Fruit fly (Drosophila melanogaster) whole organism, wandering third instar larva: Measurements from ENCODE around the gene CG33766.

Source experiments
- Abd-B ChIP-seq: fragments of >200 bp; optimal IDR thresholded peaks from 2 replicates; lab custom pipeline; 2017; ENCODE audit warnings: missing biosample characterization, missing genetic modification characterization
- CG32264 ChIP-seq: fragments of 200-800 bp; sonication (Bioruptor generic); optimal IDR thresholded peaks from 2 replicates; lab custom pipeline; 2016; ENCODE audit warnings: missing biosample characterization, missing genetic modification characterization
- CG9705 ChIP-seq: fragments of 200-800 bp; sonication (Bioruptor generic); optimal IDR thresholded peaks from 2 replicates; lab custom pipeline; 2018; ENCODE audit warnings: missing biosample characterization, mild to moderate bottlenecking, missing genetic modification characterization
- Dfd ChIP-seq: fragments of >200 bp; optimal IDR thresholded peaks from 2 replicates; lab custom pipeline; 2017; ENCODE audit warnings: missing biosample characterization, missing genetic modification characterization
- Dif ChIP-seq: fragments of 200-275, 200-300 bp; sonication (Bioruptor generic); optimal IDR thresholded peaks from 2 replicates; lab custom pipeline; 2018; ENCODE audit warnings: missing biosample characterization, missing genetic modification characterization; ENCODE audit not compliant: partially characterized antibody
- GATAd ChIP-seq: sonication (Bioruptor generic); optimal IDR thresholded peaks from 2 replicates; lab custom pipeline; 2016; ENCODE audit warnings: missing biosample characterization, missing genetic modification characterization
- HLH106 ChIP-seq: fragments of 200-800 bp; optimal IDR thresholded peaks from 3 replicates; lab custom pipeline; 2019; ENCODE audit warnings: missing biosample characterization, mild to moderate bottlenecking, missing genetic modification characterization, moderate library complexity
- Hr78 ChIP-seq: fragments of >200 bp; optimal IDR thresholded peaks from 2 replicates; lab custom pipeline; 2017; ENCODE audit warnings: missing biosample characterization, missing genetic modification characterization
- Jra ChIP-seq: sonication (Bioruptor generic); optimal IDR thresholded peaks from 2 replicates; lab custom pipeline; 2016; ENCODE audit warnings: missing biosample characterization, missing genetic modification characterization
- Mio ChIP-seq: sonication (Bioruptor generic); optimal IDR thresholded peaks from 2 replicates; lab custom pipeline; 2016; ENCODE audit warnings: missing biosample characterization, missing genetic modification characterization
- N ChIP-seq: fragments of >200 bp; optimal IDR thresholded peaks from 2 replicates; lab custom pipeline; 2018; ENCODE audit warnings: missing biosample characterization, missing external identifiers, missing genetic modification characterization
- OdsH ChIP-seq: fragments of 200-800 bp; sonication (Bioruptor generic); optimal IDR thresholded peaks from 2 replicates; lab custom pipeline; 2016; ENCODE audit warnings: missing biosample characterization, mild to moderate bottlenecking, missing genetic modification characterization
- Sp1 ChIP-seq: fragments of 200-800 bp; sonication (Bioruptor generic); optimal IDR thresholded peaks from 3 replicates; lab custom pipeline; 2019; ENCODE audit warnings: missing biosample characterization, mild to moderate bottlenecking, missing genetic modification characterization, moderate library complexity
- br ChIP-seq: fragments of 200-800 bp; sonication (Bioruptor generic); optimal IDR thresholded peaks from 2 replicates; lab custom pipeline; 2016; ENCODE audit warnings: missing biosample characterization, missing genetic modification characterization
- brk ChIP-seq: fragments of 200-800 bp; sonication (Bioruptor generic); optimal IDR thresholded peaks from 2 replicates; lab custom pipeline; 2016; ENCODE audit warnings: missing biosample characterization, mild to moderate bottlenecking, missing genetic modification characterization
- dl ChIP-seq, 2 experiments: fragments of 175-275, 200-275 bp in 1 of 2; fragments of 200-275 bp in 1 of 2; sonication (Bioruptor generic); optimal IDR thresholded peaks; lab custom pipeline; 2018; ENCODE audit warnings: mild to moderate bottlenecking in 2 of 2, missing biosample characterization in 2 of 2, missing genetic modification characterization in 2 of 2, moderate library complexity in 2 of 2; ENCODE audit not compliant: partially characterized antibody in 2 of 2, insufficient read depth in 1 of 2
- dmrt93B ChIP-seq: fragments of 200-800 bp; sonication (Bioruptor generic); optimal IDR thresholded peaks from 2 replicates; lab custom pipeline; 2018; ENCODE audit warnings: missing biosample characterization, mild to moderate bottlenecking, missing genetic modification characterization
- dsf ChIP-seq: sonication (Bioruptor generic); optimal IDR thresholded peaks from 2 replicates; lab custom pipeline; 2016; ENCODE audit warnings: missing biosample characterization, missing genetic modification characterization, borderline replicate concordance
- ey ChIP-seq: fragments of 200-800 bp; sonication (Bioruptor generic); optimal IDR thresholded peaks from 2 replicates; lab custom pipeline; 2016; ENCODE audit warnings: missing biosample characterization, missing genetic modification characterization
- foxo ChIP-seq, 2 experiments: fragments of 200-800 bp; sonication (Bioruptor generic); optimal IDR thresholded peaks; 2 replicates in 1 of 2; 3 replicates in 1 of 2; lab custom pipeline; 2016 to 2017; ENCODE audit warnings: missing biosample characterization in 2 of 2, missing genetic modification characterization in 2 of 2
- fru ChIP-seq: fragments of 200-800 bp; sonication (Bioruptor generic); optimal IDR thresholded peaks from 3 replicates; lab custom pipeline; 2016; ENCODE audit warnings: missing biosample characterization, mild to moderate bottlenecking, missing genetic modification characterization
- h ChIP-seq: fragments of 200-800 bp; sonication (Bioruptor generic); optimal IDR thresholded peaks from 3 replicates; lab custom pipeline; 2016; ENCODE audit warnings: missing biosample characterization, mild to moderate bottlenecking, missing genetic modification characterization
- psq ChIP-seq: fragments of 200-800 bp; sonication (Bioruptor generic); optimal IDR thresholded peaks from 3 replicates; lab custom pipeline; 2017; ENCODE audit warnings: missing biosample characterization, mild to moderate bottlenecking, missing genetic modification characterization, moderate library complexity
- rgr ChIP-seq: fragments of 200-800 bp; sonication (Bioruptor generic); optimal IDR thresholded peaks from 3 replicates; lab custom pipeline; 2016; ENCODE audit warnings: missing biosample characterization, mild to moderate bottlenecking, missing genetic modification characterization
- sage ChIP-seq: fragments of 200-800 bp; sonication (Bioruptor generic); optimal IDR thresholded peaks from 2 replicates; lab custom pipeline; 2016; ENCODE audit warnings: missing biosample characterization, mild to moderate bottlenecking, missing genetic modification characterization
- sv ChIP-seq: fragments of 200-800 bp; sonication (Bioruptor generic); optimal IDR thresholded peaks from 3 replicates; lab custom pipeline; 2016; ENCODE audit warnings: missing biosample characterization, missing genetic modification characterization
- tai ChIP-seq: sonication (Bioruptor generic); optimal IDR thresholded peaks from 2 replicates; lab custom pipeline; 2016; ENCODE audit warnings: missing biosample characterization, missing genetic modification characterization
- usp ChIP-seq: fragments of >200 bp; optimal IDR thresholded peaks from 2 replicates; lab custom pipeline; 2017; ENCODE audit warnings: missing biosample characterization, missing genetic modification characterization
- woc ChIP-seq: sonication (Bioruptor generic); optimal IDR thresholded peaks from 2 replicates; lab custom pipeline; 2016; ENCODE audit warnings: missing biosample characterization, mild to moderate bottlenecking, missing genetic modification characterization

Gene CG33766

DNA sequence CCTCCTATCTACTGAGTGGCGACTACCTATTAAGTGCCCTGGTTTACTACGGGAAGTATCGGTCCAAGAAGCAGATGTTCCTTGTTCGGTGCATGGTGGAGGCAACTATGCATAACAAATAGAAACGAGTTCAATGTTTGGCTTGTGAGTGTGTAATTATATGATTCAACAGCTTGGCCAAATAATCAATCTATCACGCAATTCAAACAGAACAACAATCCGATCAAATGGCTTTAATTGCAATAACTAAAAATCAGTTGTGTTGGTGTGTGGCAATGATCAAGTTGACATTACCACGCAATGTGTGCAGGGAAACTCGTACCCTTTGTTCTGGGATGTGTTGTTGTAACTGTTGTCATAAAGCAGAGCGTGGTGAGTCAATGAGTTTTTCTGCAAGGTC lies 2.2 kb downstream of the CG33766 start, which contains the start of gene CG33769:
Gene CG33769, plus strand, starts transcription at position 301 of the 400 bp plus-strand sequence.
- TF ChIP-seq dl (GFP tag; optimal IDR thresholded peaks at IDR 0.05; lab: Kevin White, UChicago; ENCODE audit: insufficient read depth in 1 of 2, partially characterized antibody in 2 of 2), result no peak
- no peak for TF ChIP-seq ey (GFP tag; lab: Kevin White, UChicago)
- no peak for TF ChIP-seq N
- no peak for TF ChIP-seq CG32264 (GFP tag; lab: Kevin White, UChicago)
- no peak for TF ChIP-seq foxo (GFP tag; optimal IDR thresholded peaks at IDR 0.05; lab: Kevin White, UChicago)
- TF ChIP-seq psq (GFP tag; lab: Kevin White, UChicago), result no peak
- no peak for TF ChIP-seq Mio
- no peak for TF ChIP-seq Abd-B (GFP tag; lab: Kevin White, UChicago)
- TF ChIP-seq Jra (GFP tag; lab: Kevin White, UChicago), result no peak
- TF ChIP-seq Hr78 (GFP tag; lab: Kevin White, UChicago), result no peak
- no peak for TF ChIP-seq Dfd
- TF ChIP-seq dsf, result no peak
- no peak for TF ChIP-seq HLH106
- TF ChIP-seq br (GFP tag; lab: Kevin White, UChicago), result no peak
- no peak for TF ChIP-seq h (GFP tag; lab: Kevin White, UChicago)
- TF ChIP-seq Sp1 (GFP tag; lab: Kevin White, UChicago), result no peak
- no peak for TF ChIP-seq OdsH (GFP tag; lab: Kevin White, UChicago)
- no peak for TF ChIP-seq usp (GFP tag; lab: Kevin White, UChicago)
- no peak for TF ChIP-seq sv (GFP tag; lab: Kevin White, UChicago)
- TF ChIP-seq brk (GFP tag; lab: Kevin White, UChicago), result no peak

DNA sequence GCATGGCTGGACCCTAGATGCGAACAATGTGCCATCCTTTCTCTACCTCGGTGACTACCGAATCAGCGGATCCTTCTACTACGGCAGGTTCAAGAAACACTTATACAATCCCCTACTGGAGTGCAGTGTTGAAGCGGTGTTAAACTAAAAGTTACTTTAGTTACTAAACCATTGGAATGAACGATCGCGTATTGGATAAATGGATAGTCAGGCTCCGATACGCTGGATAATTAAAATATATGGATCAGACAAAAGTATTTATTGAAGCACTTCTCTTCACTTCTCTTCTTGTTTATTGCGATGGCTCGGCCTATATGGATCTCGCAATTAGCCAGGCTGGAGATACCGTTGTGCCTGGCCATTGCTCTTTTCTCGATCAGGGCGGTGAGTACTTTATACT lies 2.9 kb downstream of the CG33766 start, which contains the start of gene CG33770:
Gene CG33770, plus strand, starts transcription at position 301 of the 400 bp plus-strand sequence.
- TF ChIP-seq CG32264 (GFP tag; lab: Kevin White, UChicago), result no peak
- TF ChIP-seq Hr78 (GFP tag; lab: Kevin White, UChicago), result no peak
- TF ChIP-seq brk (GFP tag; lab: Kevin White, UChicago), result no peak
- TF ChIP-seq tai, result no peak
- no peak for TF ChIP-seq br (GFP tag; lab: Kevin White, UChicago)
- no peak for TF ChIP-seq dmrt93B (GFP tag; lab: Kevin White, UChicago)
- TF ChIP-seq fru (GFP tag; lab: Kevin White, UChicago), result no peak
- no peak for TF ChIP-seq CG9705 (GFP tag; lab: Kevin White, UChicago)
- TF ChIP-seq GATAd (GFP tag; lab: Kevin White, UChicago), result no peak
- no peak for TF ChIP-seq Dfd
- no peak for TF ChIP-seq dsf

DNA sequence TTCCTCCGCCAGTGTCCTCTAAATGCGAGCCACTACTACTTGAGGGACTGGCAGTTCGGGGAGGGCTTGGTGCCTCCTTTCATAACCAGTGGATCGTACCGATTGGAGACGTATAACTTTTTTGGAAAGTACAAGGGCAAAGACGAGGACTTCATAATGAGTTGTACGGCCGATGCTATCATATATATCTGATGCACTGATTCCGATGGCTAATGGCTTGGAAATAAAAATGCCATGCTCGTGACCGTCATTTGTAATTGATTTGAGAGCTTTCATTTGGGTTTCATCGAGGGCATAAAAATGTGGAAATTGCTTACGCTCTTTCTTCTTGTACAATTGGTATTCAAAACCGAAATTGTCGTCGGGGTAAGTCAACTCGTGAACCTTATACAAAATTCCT lies 3.7 kb downstream of the CG33766 start, which contains the start of gene CG33771:
Gene CG33771, plus strand, starts transcription at position 301 of the 400 bp plus-strand sequence.
- no peak for TF ChIP-seq rgr (GFP tag; lab: Kevin White, UChicago)
- TF ChIP-seq, all 38 proteins: peak for 0

DNA sequence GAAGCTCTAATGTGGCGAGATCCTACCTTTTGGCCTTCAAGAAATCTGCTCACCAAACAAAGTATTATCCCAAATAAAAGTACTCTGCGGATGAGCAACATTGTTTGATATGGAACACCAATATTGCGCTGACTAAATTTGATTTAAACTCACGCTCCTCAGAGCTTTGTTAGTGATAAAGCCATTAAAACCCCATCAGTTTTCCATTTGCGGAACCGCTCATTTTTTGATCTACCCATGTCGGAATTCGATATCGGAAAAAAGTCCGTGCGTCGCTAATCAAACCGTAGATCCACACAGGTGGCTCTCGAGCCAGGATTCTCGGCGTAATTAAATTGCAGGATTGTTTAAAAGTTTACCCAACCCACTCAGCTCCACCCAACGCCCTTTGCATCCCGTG lies 7.0 kb downstream of the CG33766 start, which contains the start of gene CG33772:
Gene CG33772, minus strand, starts transcription at position 101 of the 400 bp plus-strand sequence.
- TF ChIP-seq woc (GFP tag; lab: Kevin White, UChicago) (no peak), fru (GFP tag; lab: Kevin White, UChicago) (no peak), h (GFP tag; lab: Kevin White, UChicago) (no peak), sage (no peak), usp (GFP tag; lab: Kevin White, UChicago) (no peak), sv (GFP tag; lab: Kevin White, UChicago) (no peak), psq (GFP tag; lab: Kevin White, UChicago) (no peak), Dif (GFP tag; lab: Kevin White, UChicago) (no peak), tai (no peak), Dfd (no peak), Abd-B (GFP tag; lab: Kevin White, UChicago) (no peak)

DNA sequence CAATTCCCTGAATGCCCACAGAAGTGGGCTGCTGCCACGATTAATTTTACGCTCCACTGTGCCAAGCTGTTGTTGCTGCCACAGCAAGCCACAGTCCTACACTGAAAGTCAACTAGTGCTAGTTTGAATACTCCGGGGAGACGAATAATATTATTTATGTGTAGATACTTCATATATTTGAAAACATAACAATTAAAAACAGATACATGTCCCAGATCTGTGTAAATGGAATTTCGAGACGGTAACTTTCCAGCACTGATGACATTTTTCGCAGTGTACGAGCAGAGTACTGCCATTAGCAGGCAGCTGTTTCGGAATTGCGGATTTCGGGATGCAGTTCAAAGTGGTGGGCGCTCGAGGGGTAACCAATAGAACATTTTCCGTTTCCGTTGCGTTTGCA lies 19.7 kb downstream of the CG33766 start:
- TF ChIP-seq br (GFP tag; lab: Kevin White, UChicago) (no peak), ey (GFP tag; lab: Kevin White, UChicago) (peak; percentile 44), sv (GFP tag; lab: Kevin White, UChicago) (no peak), h (GFP tag; lab: Kevin White, UChicago) (peak; percentile 46), HLH106 (peak; percentile 27), Sp1 (GFP tag; lab: Kevin White, UChicago) (peak; percentile 1), Jra (GFP tag; lab: Kevin White, UChicago) (no peak), foxo (GFP tag; optimal IDR thresholded peaks at IDR 0.05; lab: Kevin White, UChicago) (peak in 1 of 2 experiments; percentile 8), OdsH (GFP tag; lab: Kevin White, UChicago) (peak; percentile 11), fru (GFP tag; lab: Kevin White, UChicago) (peak; percentile 25), rgr (GFP tag; lab: Kevin White, UChicago) (peak; percentile 49), usp (GFP tag; lab: Kevin White, UChicago) (no peak)
